Fruit fly (Drosophila melanogaster) whole organism, embryonic: ENCODE data around the gene CG13601.

Source experiments
- B-H1 ChIP-seq: fragments of 200-800 bp; sonication (Bioruptor generic); IDR thresholded peaks from 3 replicates; pipeline ENCODE4 v1.3.6; 2022; ENCODE audit warnings: missing biosample characterization, missing genetic modification characterization
- CG10321 ChIP-seq: fragments of 200-800 bp; sonication (Bioruptor generic); IDR thresholded peaks from 2 replicates; pipeline ENCODE4 v1.3.6; 2022; ENCODE audit warnings: missing biosample characterization, missing genetic modification characterization
- CG11456 ChIP-seq: fragments of 200-800 bp; sonication (Bioruptor generic); IDR thresholded peaks from 3 replicates; pipeline ENCODE4 v1.3.6; 2022; ENCODE audit warnings: missing biosample characterization, missing genetic modification characterization
- CG13894 ChIP-seq: fragments of 200-800 bp; sonication (Bioruptor generic); optimal IDR thresholded peaks from 3 replicates; lab custom pipeline; 2018; ENCODE audit warnings: missing biosample characterization, mild to moderate bottlenecking, missing genetic modification characterization, moderate library complexity
- CG15073 ChIP-seq: fragments of 200-800 bp; sonication (Bioruptor generic); optimal IDR thresholded peaks from 2 replicates; lab custom pipeline; 2016; ENCODE audit warnings: missing biosample characterization, missing genetic modification characterization
- CG18011 ChIP-seq: fragments of 200-800 bp; sonication (Bioruptor generic); optimal IDR thresholded peaks from 2 replicates; lab custom pipeline; 2017; ENCODE audit warnings: missing biosample characterization, missing genetic modification characterization, mild to moderate bottlenecking, moderate library complexity, missing genotype
- CG1832 ChIP-seq: fragments of 200-800 bp; sonication (Bioruptor generic); optimal IDR thresholded peaks from 2 replicates; lab custom pipeline; 2017; ENCODE audit warnings: missing biosample characterization, mild to moderate bottlenecking, missing genetic modification characterization, inconsistent platforms
- CG32767 ChIP-seq: fragments of 200-800 bp; sonication (Bioruptor generic); IDR thresholded peaks from 2 replicates; pipeline ENCODE4 v1.3.6; 2022; ENCODE audit warnings: missing biosample characterization, missing genetic modification characterization
- CG3838 ChIP-seq: fragments of 200-800 bp; sonication (Bioruptor generic); optimal IDR thresholded peaks from 3 replicates; lab custom pipeline; 2016; ENCODE audit warnings: missing biosample characterization, missing genetic modification characterization
- CG42726 ChIP-seq: fragments of 200-800 bp; sonication (Bioruptor generic); IDR thresholded peaks from 2 replicates; pipeline ENCODE4 v1.3.6; 2022; ENCODE audit warnings: missing biosample characterization, missing genetic modification characterization; ENCODE audit not compliant: partially characterized antibody
- CG4820 ChIP-seq: fragments of 200-800 bp; sonication (Bioruptor generic); optimal IDR thresholded peaks from 3 replicates; lab custom pipeline; 2016; ENCODE audit warnings: missing biosample characterization, missing genetic modification characterization
- CG8359 ChIP-seq: fragments of 200-800 bp; sonication (Bioruptor generic); optimal IDR thresholded peaks from 2 replicates; lab custom pipeline; 2017; ENCODE audit warnings: missing biosample characterization, mild to moderate bottlenecking, missing genetic modification characterization, borderline replicate concordance
- CG8924 ChIP-seq: fragments of 200-800 bp; optimal IDR thresholded peaks from 3 replicates; lab custom pipeline; 2019; ENCODE audit warnings: missing biosample characterization, mild to moderate bottlenecking, missing genetic modification characterization, moderate library complexity
- CG9215 ChIP-seq: fragments of 200-800 bp; sonication (Bioruptor generic); IDR thresholded peaks from 2 replicates; pipeline ENCODE4 v1.3.6; 2022; ENCODE audit warnings: missing biosample characterization, missing genetic modification characterization
- Dll ChIP-seq: fragments of 200-800 bp; sonication (Bioruptor generic); IDR thresholded peaks from 4 replicates; pipeline ENCODE4 v1.3.6; 2022; ENCODE audit warnings: missing biosample characterization, missing genetic modification characterization; ENCODE audit not compliant: partially characterized antibody
- Doc2 ChIP-seq: fragments of 200-800 bp; sonication (Bioruptor generic); IDR thresholded peaks from 2 replicates; pipeline ENCODE4 v1.3.6; 2022; ENCODE audit warnings: missing biosample characterization, missing genetic modification characterization
- Dp ChIP-seq: fragments of 200-800 bp; sonication (Bioruptor generic); optimal IDR thresholded peaks from 2 replicates; lab custom pipeline; 2018; ENCODE audit warnings: missing biosample characterization, mild to moderate bottlenecking, missing genetic modification characterization, moderate library complexity
- Dref ChIP-seq: fragments of 200-800 bp; sonication (Bioruptor generic); IDR thresholded peaks from 2 replicates; pipeline ENCODE4 v1.3.6; 2022; ENCODE audit warnings: missing biosample characterization, missing genetic modification characterization
- HLH3B ChIP-seq: fragments of 200-800 bp; sonication (Bioruptor generic); IDR thresholded peaks from 2 replicates; pipeline ENCODE4 v1.3.6; 2022; ENCODE audit warnings: missing biosample characterization, missing genetic modification characterization
- Hmr ChIP-seq: fragments of 200-800 bp; sonication (Bioruptor generic); optimal IDR thresholded peaks from 3 replicates; lab custom pipeline; 2017; ENCODE audit warnings: mild to moderate bottlenecking, missing biosample characterization, missing genetic modification reagents, missing genetic modification characterization
- Hsf ChIP-seq: fragments of 200-800 bp; sonication (Bioruptor generic); optimal IDR thresholded peaks from 3 replicates; lab custom pipeline; 2016; ENCODE audit warnings: missing biosample characterization, missing genetic modification characterization
- Kr ChIP-seq: fragments of 200-800 bp; sonication (Bioruptor generic); optimal IDR thresholded peaks from 2 replicates; lab custom pipeline; 2017; ENCODE audit warnings: missing biosample characterization, mild to moderate bottlenecking, missing genetic modification characterization
- Lhr ChIP-seq: fragments of 200-800 bp; sonication (Bioruptor generic); optimal IDR thresholded peaks from 3 replicates; lab custom pipeline; 2017; ENCODE audit warnings: mild to moderate bottlenecking, missing biosample characterization, missing genetic modification reagents, missing genetic modification characterization
- Max ChIP-seq: fragments of 200-800 bp; sonication (Bioruptor generic); optimal IDR thresholded peaks from 2 replicates; lab custom pipeline; 2016; ENCODE audit warnings: missing biosample characterization, mild to moderate bottlenecking, missing genetic modification characterization
- Med ChIP-seq: fragments of 200-800 bp; sonication (Bioruptor generic); peaks from one replicate; lab custom pipeline; 2016; ENCODE audit warnings: missing biosample characterization, missing genetic modification characterization, mild to moderate bottlenecking, inconsistent platforms, moderate library complexity
- Mrtf ChIP-seq: fragments of 200-800 bp; sonication (Bioruptor generic); IDR thresholded peaks from 3 replicates; pipeline ENCODE4 v1.3.6; 2022; ENCODE audit warnings: missing biosample characterization, missing genetic modification characterization
- Nf-YC ChIP-seq: fragments of 200-800 bp; optimal IDR thresholded peaks from 3 replicates; lab custom pipeline; 2019; ENCODE audit warnings: missing biosample characterization, mild to moderate bottlenecking, missing genetic modification characterization, moderate library complexity
- Side ChIP-seq: fragments of 200-800 bp; sonication (Bioruptor generic); optimal IDR thresholded peaks from 2 replicates; lab custom pipeline; 2016; ENCODE audit warnings: missing biosample characterization, missing genetic modification characterization
- ab ChIP-seq: fragments of 200-800 bp; sonication (Bioruptor generic); optimal IDR thresholded peaks from 2 replicates; lab custom pipeline; 2016; ENCODE audit warnings: missing biosample characterization, missing genetic modification characterization
- bigmax ChIP-seq: fragments of 200-800 bp; sonication (Bioruptor generic); optimal IDR thresholded peaks from 2 replicates; lab custom pipeline; 2018; ENCODE audit warnings: missing biosample characterization, mild to moderate bottlenecking, missing genetic modification characterization
- caup ChIP-seq: fragments of 200-800 bp; sonication (Bioruptor generic); optimal IDR thresholded peaks from 3 replicates; lab custom pipeline; 2017; ENCODE audit warnings: missing biosample characterization, mild to moderate bottlenecking, missing genetic modification characterization, moderate library complexity; ENCODE audit not compliant: severe bottlenecking
- chn ChIP-seq: fragments of 200-800 bp; sonication (Bioruptor generic); optimal IDR thresholded peaks from 2 replicates; lab custom pipeline; 2016; ENCODE audit warnings: missing biosample characterization, missing genetic modification characterization
- croc ChIP-seq: fragments of 200-800 bp; sonication (Bioruptor generic); conservative IDR thresholded peaks from 3 replicates; pipeline ENCODE4 v1.3.6; 2022; ENCODE audit warnings: missing biosample characterization, missing genetic modification characterization
- crol ChIP-seq: fragments of 200-800 bp; sonication (Bioruptor generic); IDR thresholded peaks from 2 replicates; pipeline ENCODE4 v1.3.6; 2022; ENCODE audit warnings: missing biosample characterization, missing genetic modification characterization
- dan ChIP-seq: fragments of 200-800 bp; sonication (Bioruptor generic); IDR thresholded peaks from 2 replicates; pipeline ENCODE4 v1.3.6; 2022; ENCODE audit warnings: missing biosample characterization, missing genetic modification characterization
- dmrt11E ChIP-seq: fragments of 200-800 bp; sonication (Bioruptor generic); optimal IDR thresholded peaks from 3 replicates; lab custom pipeline; 2018; ENCODE audit warnings: missing biosample characterization, mild to moderate bottlenecking, missing genetic modification characterization, moderate library complexity
- en ChIP-seq: fragments of 200-800 bp; sonication (Bioruptor generic); optimal IDR thresholded peaks from 2 replicates; lab custom pipeline; 2016; ENCODE audit warnings: missing biosample characterization, missing genetic modification characterization
- fd64A ChIP-seq: fragments of 200-800 bp; sonication (Bioruptor generic); optimal IDR thresholded peaks from 3 replicates; lab custom pipeline; 2018; ENCODE audit warnings: missing biosample characterization, mild to moderate bottlenecking, missing genetic modification characterization
- gsb ChIP-seq: fragments of 200-800 bp; sonication (Bioruptor generic); IDR thresholded peaks from 2 replicates; pipeline ENCODE4 v1.3.6; 2022; ENCODE audit warnings: missing biosample characterization, missing genetic modification characterization
- lbe ChIP-seq: fragments of 200-800 bp; sonication (Bioruptor generic); optimal IDR thresholded peaks from 2 replicates; lab custom pipeline; 2016; ENCODE audit warnings: missing biosample characterization, mild to moderate bottlenecking, missing genetic modification characterization
- mld ChIP-seq: fragments of 200-800 bp; sonication (Bioruptor generic); IDR thresholded peaks from 3 replicates; pipeline ENCODE4 v1.3.6; 2022; ENCODE audit warnings: missing biosample characterization, missing genetic modification characterization; ENCODE audit not compliant: partially characterized antibody
- phol ChIP-seq: fragments of 200-800 bp; sonication (Bioruptor generic); optimal IDR thresholded peaks from 3 replicates; lab custom pipeline; 2018; ENCODE audit warnings: missing biosample characterization, mild to moderate bottlenecking, missing genetic modification characterization, moderate library complexity
- pzg ChIP-seq: fragments of 200-800 bp; sonication (Bioruptor generic); optimal IDR thresholded peaks from 3 replicates; lab custom pipeline; 2018; ENCODE audit warnings: missing biosample characterization, mild to moderate bottlenecking, missing genetic modification characterization, moderate library complexity
- ranshi ChIP-seq: fragments of 200-800 bp; sonication (Bioruptor generic); IDR thresholded peaks from 2 replicates; pipeline ENCODE4 v1.3.6; 2022; ENCODE audit warnings: missing biosample characterization, missing genetic modification characterization
- sens ChIP-seq: fragments of 200-800 bp; sonication (Bioruptor generic); peaks from one replicate; lab custom pipeline; 2016; ENCODE audit warnings: missing biosample characterization, missing genetic modification characterization
- stwl ChIP-seq: fragments of 200-800 bp; sonication (Bioruptor generic); optimal IDR thresholded peaks from 3 replicates; lab custom pipeline; 2018; ENCODE audit warnings: missing biosample characterization, mild to moderate bottlenecking, missing genetic modification characterization, moderate library complexity
- tio ChIP-seq: fragments of 200-800 bp; sonication (Bioruptor generic); optimal IDR thresholded peaks from 2 replicates; lab custom pipeline; 2017; ENCODE audit warnings: missing biosample characterization, missing genetic modification characterization, inconsistent platforms
- trem ChIP-seq: fragments of 200-800 bp; optimal IDR thresholded peaks from 3 replicates; lab custom pipeline; 2019; ENCODE audit warnings: missing biosample characterization, mild to moderate bottlenecking, missing genetic modification characterization, moderate library complexity
- ttk ChIP-seq: fragments of 200-800 bp; sonication (Bioruptor generic); IDR thresholded peaks from 2 replicates; pipeline ENCODE4 v2.1.2; 2022; ENCODE audit warnings: missing biosample characterization, missing genetic modification characterization

CG13601 gene

dm6 chr3R:23927429-23927828, at the start of gene CG13601 (continued):
- TF ChIP-seq lbe (GFP tag; lab: Kevin White, UChicago), result peak; percentile 34
- peak; percentile 50 for TF ChIP-seq pzg
- TF ChIP-seq croc (GFP tag; lab: Robert Waterston, UW), result no peak
- TF ChIP-seq phol (tag; lab: Kevin White, UChicago), result peak; percentile 27
- TF ChIP-seq tio (GFP tag; lab: Kevin White, UChicago), result no peak
- TF ChIP-seq Nf-YC (tag; lab: Kevin White, UChicago), result peak; percentile 24
- no peak for TF ChIP-seq CG9215 (GFP tag; lab: Robert Waterston, UW)
- TF ChIP-seq Hmr (GFP tag; lab: Kevin White, UChicago), result no peak
- no peak for TF ChIP-seq chn (GFP tag; lab: Kevin White, UChicago)
- TF ChIP-seq trem, result peak; percentile 25
- TF ChIP-seq CG18011 (GFP tag; lab: Kevin White, UChicago), result no peak
- no peak for TF ChIP-seq CG8359
- no peak for TF ChIP-seq Mrtf (GFP tag; lab: Robert Waterston, UW)
- TF ChIP-seq ranshi (GFP tag; lab: Robert Waterston, UW), result no peak
- TF ChIP-seq CG10321 (GFP tag; lab: Robert Waterston, UW), result no peak
- no peak for TF ChIP-seq caup (GFP tag; lab: Kevin White, UChicago)
- TF ChIP-seq CG13894 (tag; lab: Kevin White, UChicago), result peak; percentile 45
- TF ChIP-seq CG42726 (GFP tag; lab: Robert Waterston, UW), result peak; percentile 46; the same call in 1 of the 2 replicates
- TF ChIP-seq CG1832 (GFP tag; lab: Kevin White, UChicago), result no peak
- TF ChIP-seq bigmax (GFP tag; lab: Kevin White, UChicago), result peak; percentile 22
- TF ChIP-seq ab (GFP tag; lab: Kevin White, UChicago), result no peak
- peak; percentile 55 for TF ChIP-seq sens
- TF ChIP-seq CG3838 (GFP tag; lab: Kevin White, UChicago), result no peak
- peak; percentile 53 for TF ChIP-seq CG8924 (tag; lab: Kevin White, UChicago)
- TF ChIP-seq stwl (tag; lab: Kevin White, UChicago), result peak; percentile 30
- peak; percentile 21; the same call in 1 of the 2 replicates for TF ChIP-seq HLH3B (GFP tag; lab: Robert Waterston, UW)
- TF ChIP-seq Dll, result peak; percentile 88
- peak; percentile 31 for TF ChIP-seq Max (GFP tag; lab: Kevin White, UChicago)
- TF ChIP-seq ttk, result peak; percentile 38; the same call in 1 of the 2 replicates
- no peak for TF ChIP-seq fd64A (GFP tag; lab: Kevin White, UChicago)
- TF ChIP-seq dan, result no peak
- TF ChIP-seq B-H1 (GFP tag; lab: Robert Waterston, UW), result no peak

DNA sequence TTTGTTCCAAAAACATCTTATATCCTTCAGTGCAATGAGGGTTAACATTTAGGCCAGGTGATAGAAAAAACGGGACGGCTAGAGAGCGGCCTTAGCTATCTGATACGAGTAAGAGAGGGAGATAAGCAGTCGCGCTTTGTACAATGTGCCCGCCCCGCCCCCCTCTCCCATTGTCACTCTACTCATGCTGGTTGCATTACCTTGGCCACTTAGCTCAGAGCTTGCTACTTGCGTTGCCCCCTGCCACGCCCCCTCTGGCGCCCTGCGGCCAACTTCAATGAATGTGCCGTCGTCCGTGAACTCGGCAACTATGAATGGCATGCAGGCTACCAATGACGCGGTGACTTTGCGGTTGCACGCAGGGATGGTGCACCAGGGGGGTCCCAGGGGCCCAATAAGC, 44.3 kb upstream of the CG13601 start:
- TF ChIP-seq CG4820 (GFP tag; lab: Kevin White, UChicago) (no peak), crol (GFP tag; lab: Robert Waterston, UW) (peak; percentile 68), CG32767 (GFP tag; lab: Robert Waterston, UW) (no peak), CG8359 (no peak), Med (GFP tag; lab: Kevin White, UChicago) (peak; percentile 56), Dref (GFP tag; lab: Robert Waterston, UW) (no peak), en (GFP tag; lab: Kevin White, UChicago) (no peak), dmrt11E (tag; lab: Kevin White, UChicago) (no peak), Dp (GFP tag; lab: Kevin White, UChicago) (no peak), Kr (no peak), CG10321 (GFP tag; lab: Robert Waterston, UW) (peak; percentile 56), mld (GFP tag; lab: Robert Waterston, UW) (no peak), CG11456 (GFP tag; lab: Robert Waterston, UW) (peak; percentile 62; the same call in 1 of the 3 replicates), gsb (GFP tag; lab: Robert Waterston, UW) (no peak), Doc2 (GFP tag; lab: Robert Waterston, UW) (0 out of 2 replicates have a peak, but pooled peaks have one; percentile 20), Hsf (GFP tag; lab: Kevin White, UChicago) (no peak), CG15073 (GFP tag; lab: Kevin White, UChicago) (no peak), Lhr (GFP tag; lab: Kevin White, UChicago) (no peak), Side (no peak)
